Worm (Caenorhabditis elegans): Measurements from ENCODE around the gene ceh-93.
A peak's percentile ranks its signal among the peaks of the same experiment; 100 is the strongest.
"Not testable (repeated sequence)": the region's sequence is repeated elsewhere in the genome, so short reads cannot be mapped to it uniquely, and the experiment has no call there.

The ceh-93 gene

ce11 chrX:394709-395108, 6.1 kb upstream of the ceh-93 start, which contains the start of gene R04A9.7:
Gene R04A9.7 (minus strand): TSS chrX:394892.
- TF ChIP-seq him-1 (tag; optimal IDR thresholded peaks at IDR 0.05) (no peak), dao-5 (tag; optimal IDR thresholded peaks at IDR 0.05) (no peak), W03F9.2 (tag; optimal IDR thresholded peaks at IDR 0.05) (no peak)

ce11 chrX:390469-390868, 1.9 kb upstream of the ceh-93 start, which contains the start of gene R04A9.9:
Gene R04A9.9 (minus strand): TSS chrX:390569.
- TF ChIP-seq him-1 (tag; optimal IDR thresholded peaks at IDR 0.05) (no peak), W03F9.2 (tag; optimal IDR thresholded peaks at IDR 0.05) (no peak), dao-5 (tag; optimal IDR thresholded peaks at IDR 0.05) (no peak)

- TF ChIP-seq dao-5 (tag; optimal IDR thresholded peaks at IDR 0.05) = no peak
- no peak for TF ChIP-seq him-1 (tag; optimal IDR thresholded peaks at IDR 0.05)
- no peak for TF ChIP-seq W03F9.2 (tag; optimal IDR thresholded peaks at IDR 0.05)
These were observed 969 bp upstream of the ceh-93 start for ce11 chrX:389566-389965.

ce11 chrX:382692-383091, 5.9 kb downstream of the ceh-93 start, which contains the start of gene ife-2:
Gene ife-2 (minus strand): TSS chrX:382709.
- no peak for TF ChIP-seq dao-5 (tag; optimal IDR thresholded peaks at IDR 0.05)
- no peak for TF ChIP-seq him-1 (tag; optimal IDR thresholded peaks at IDR 0.05)
- TF ChIP-seq W03F9.2 (tag; optimal IDR thresholded peaks at IDR 0.05) = no peak

ce11 chrX:381029-381428, 7.6 kb downstream of the ceh-93 start:
- no peak for TF ChIP-seq W03F9.2 (tag; optimal IDR thresholded peaks at IDR 0.05)
- no peak for TF ChIP-seq dao-5 (tag; optimal IDR thresholded peaks at IDR 0.05)
- no peak for TF ChIP-seq him-1 (tag; optimal IDR thresholded peaks at IDR 0.05)

- TF ChIP-seq him-1 (tag; optimal IDR thresholded peaks at IDR 0.05) = no peak
- no peak for TF ChIP-seq W03F9.2 (tag; optimal IDR thresholded peaks at IDR 0.05)
- TF ChIP-seq dao-5 (tag; optimal IDR thresholded peaks at IDR 0.05) = no peak
These were observed 8.1 kb downstream of the ceh-93 start, which contains the start of gene R04A9.3 for ce11 chrX:380505-380904. Gene R04A9.3 (minus strand): TSS chrX:380605.

- no peak for TF ChIP-seq W03F9.2 (tag; optimal IDR thresholded peaks at IDR 0.05)
- no peak for TF ChIP-seq him-1 (tag; optimal IDR thresholded peaks at IDR 0.05)
These were observed 16.8 kb downstream of the ceh-93 start, which contains the start of gene nrde-3 for ce11 chrX:371761-372285. Gene nrde-3 (plus strand): TSS chrX:372235.

- TF ChIP-seq W03F9.2 (tag; optimal IDR thresholded peaks at IDR 0.05) (no peak), him-1 (tag; optimal IDR thresholded peaks at IDR 0.05) (no peak), dao-5 (tag; optimal IDR thresholded peaks at IDR 0.05) (no peak)
These were observed 18.7 kb downstream of the ceh-93 start for ce11 chrX:369923-370322.

ce11 chrX:360479-360878, 28.1 kb downstream of the ceh-93 start, which contains the start of gene C04E7.5:
Gene C04E7.5 (plus strand): TSS chrX:360779.
- TF ChIP-seq dao-5 (tag; optimal IDR thresholded peaks at IDR 0.05) = no peak
- no peak for TF ChIP-seq him-1 (tag; optimal IDR thresholded peaks at IDR 0.05)
- no peak for TF ChIP-seq W03F9.2 (tag; optimal IDR thresholded peaks at IDR 0.05)

- TF ChIP-seq dao-5 (tag; optimal IDR thresholded peaks at IDR 0.05) (no peak), W03F9.2 (tag; optimal IDR thresholded peaks at IDR 0.05) (no peak), him-1 (tag; optimal IDR thresholded peaks at IDR 0.05) (no peak)
These were observed 30.8 kb downstream of the ceh-93 start, which contains the start of gene C04E7.1 for ce11 chrX:357792-358191. Gene C04E7.1 (plus strand): TSS chrX:358092.

- TF ChIP-seq him-1 (tag; optimal IDR thresholded peaks at IDR 0.05) = peak; percentile 61
- TF ChIP-seq dao-5 (tag; optimal IDR thresholded peaks at IDR 0.05) = no peak
These were observed 35.4 kb downstream of the ceh-93 start, which contains the start of gene sor-3 for ce11 chrX:353134-353669. Gene sor-3 (plus strand): TSS chrX:353619.

- TF ChIP-seq him-1 (tag; optimal IDR thresholded peaks at IDR 0.05) = no peak
- no peak for TF ChIP-seq W03F9.2 (tag; optimal IDR thresholded peaks at IDR 0.05)
These were observed 40.5 kb downstream of the ceh-93 start for ce11 chrX:348141-348540.

- not testable (repeated sequence) for TF ChIP-seq dao-5, W03F9.2, him-1 (tag; optimal IDR thresholded peaks at IDR 0.05)
These were observed 41.5 kb downstream of the ceh-93 start, which contains the start of gene C04E7.3 for ce11 chrX:347117-347516. Gene C04E7.3 (minus strand): TSS chrX:347217.

- no peak for TF ChIP-seq dao-5 (tag; optimal IDR thresholded peaks at IDR 0.05)
- no peak for TF ChIP-seq him-1 (tag; optimal IDR thresholded peaks at IDR 0.05)
- no peak for TF ChIP-seq W03F9.2 (tag; optimal IDR thresholded peaks at IDR 0.05)
These were observed 44.8 kb downstream of the ceh-93 start for ce11 chrX:343822-344221.

ce11 chrX:334452-334851, 54.1 kb downstream of the ceh-93 start:
- no peak for TF ChIP-seq W03F9.2 (tag; optimal IDR thresholded peaks at IDR 0.05)

Data from whole organism, L4/young adult.